Fruit fly (Drosophila melanogaster): ENCODE data around the gene MME1.

- TF ChIP-seq CG1620 (GFP tag; optimal IDR thresholded peaks at IDR 0.05) (no peak), tj (GFP tag; optimal IDR thresholded peaks at IDR 0.05) (no peak), kay (GFP tag; ENCODE audit: borderline replicate concordance) (no peak), toe (GFP tag; optimal IDR thresholded peaks at IDR 0.05) (no peak), CG33017 (tag; optimal IDR thresholded peaks at IDR 0.05) (no peak), CG14711 (tag; optimal IDR thresholded peaks at IDR 0.05) (no peak), CG7101 (tag; optimal IDR thresholded peaks at IDR 0.05) (no peak), Hr96 (GFP tag; optimal IDR thresholded peaks at IDR 0.05) (no peak)
These were observed 33.4 kb downstream of the MME1 start, which contains the start of gene Mst27D for dm6 chr2L:7060751-7061150.
